Fruit fly (Drosophila melanogaster) whole organism, embryonic: ENCODE results near the gene CG6254.

Source experiments
- BtbVII ChIP-seq: fragments of 200-800 bp; sonication (Bioruptor generic); optimal IDR thresholded peaks from 3 replicates; lab custom pipeline; 2017; ENCODE audit warnings: missing biosample characterization, mild to moderate bottlenecking, missing genetic modification characterization
- CG10267 ChIP-seq: fragments of 200-800 bp; sonication (Bioruptor generic); optimal IDR thresholded peaks from 2 replicates; lab custom pipeline; 2018; ENCODE audit warnings: missing biosample characterization, mild to moderate bottlenecking, missing genetic modification characterization, moderate library complexity
- CG10654 ChIP-seq: fragments of 200-800 bp; sonication (Bioruptor generic); optimal IDR thresholded peaks from 2 replicates; lab custom pipeline; 2016; ENCODE audit warnings: missing biosample characterization, missing genetic modification characterization
- CG11560 ChIP-seq: fragments of 200-800 bp; sonication (Bioruptor generic); IDR thresholded peaks from 3 replicates; pipeline ENCODE4 v1.3.6; 2022; ENCODE audit warnings: missing biosample characterization, missing genetic modification characterization
- CG11695 ChIP-seq: fragments of 200-800 bp; sonication (Bioruptor generic); IDR thresholded peaks from 3 replicates; pipeline ENCODE4 v1.3.6; 2022; ENCODE audit warnings: missing biosample characterization, missing genetic modification characterization
- CG12155 ChIP-seq: fragments of 200-800 bp; sonication (Bioruptor generic); optimal IDR thresholded peaks from 3 replicates; lab custom pipeline; 2016; ENCODE audit warnings: missing biosample characterization, missing genetic modification characterization
- CG12219 ChIP-seq: fragments of 200-800 bp; sonication (Bioruptor generic); optimal IDR thresholded peaks from 3 replicates; lab custom pipeline; 2018; ENCODE audit warnings: missing biosample characterization, mild to moderate bottlenecking, missing genetic modification characterization
- CG12236 ChIP-seq: fragments of 200-800 bp; sonication (Bioruptor generic); optimal IDR thresholded peaks from 2 replicates; lab custom pipeline; 2016; ENCODE audit warnings: missing biosample characterization, missing genetic modification characterization
- CG13123 ChIP-seq: fragments of 200-800 bp; sonication (Bioruptor generic); optimal IDR thresholded peaks from 2 replicates; lab custom pipeline; 2016; ENCODE audit warnings: missing biosample characterization, missing genetic modification characterization
- CG14710 ChIP-seq: fragments of 200-800 bp; sonication (Bioruptor generic); optimal IDR thresholded peaks from 3 replicates; lab custom pipeline; 2019; ENCODE audit warnings: missing biosample characterization, mild to moderate bottlenecking, missing genetic modification characterization, moderate library complexity
- CG17361 ChIP-seq: fragments of 200-800 bp; sonication (Bioruptor generic); IDR thresholded peaks from 3 replicates; pipeline ENCODE4 v1.3.6; 2022; ENCODE audit warnings: missing biosample characterization, missing genetic modification characterization
- CG2678 ChIP-seq: fragments of 200-800 bp; sonication (Bioruptor generic); optimal IDR thresholded peaks from 3 replicates; lab custom pipeline; 2019; ENCODE audit warnings: missing biosample characterization, mild to moderate bottlenecking, missing genetic modification characterization, moderate library complexity
- CG34422 ChIP-seq: fragments of 200-800 bp; sonication (Bioruptor generic); IDR thresholded peaks from 3 replicates; pipeline ENCODE4 v1.3.6; 2022; ENCODE audit warnings: missing biosample characterization, missing genetic modification characterization
- CG43689 ChIP-seq: fragments of 200-800 bp; sonication (Bioruptor generic); IDR thresholded peaks from 2 replicates; pipeline ENCODE4 v1.3.6; 2022; ENCODE audit warnings: missing biosample characterization, missing genetic modification characterization
- CG6791 ChIP-seq: fragments of 200-800 bp; sonication (Bioruptor generic); IDR thresholded peaks from 3 replicates; pipeline ENCODE4 v1.3.6; 2022; ENCODE audit warnings: missing biosample characterization, missing genetic modification characterization; ENCODE audit not compliant: partially characterized antibody
- CG7556 ChIP-seq: fragments of 200-800 bp; sonication (Bioruptor generic); optimal IDR thresholded peaks from 2 replicates; lab custom pipeline; 2017; ENCODE audit warnings: missing biosample characterization, mild to moderate bottlenecking, missing genetic modification characterization
- CG9215 ChIP-seq: fragments of 200-800 bp; sonication (Bioruptor generic); IDR thresholded peaks from 2 replicates; pipeline ENCODE4 v1.3.6; 2022; ENCODE audit warnings: missing biosample characterization, missing genetic modification characterization
- CG9609 ChIP-seq: fragments of 200-800 bp; sonication (Bioruptor generic); optimal IDR thresholded peaks from 3 replicates; lab custom pipeline; 2016; ENCODE audit warnings: missing biosample characterization, missing genetic modification characterization
- CTCF ChIP-seq: fragments of 200-800 bp; sonication (Bioruptor generic); optimal IDR thresholded peaks from 2 replicates; lab custom pipeline; 2017; ENCODE audit warnings: missing biosample characterization, mild to moderate bottlenecking, missing genetic modification characterization, moderate library complexity
- Ets65A ChIP-seq: fragments of 200-800 bp; sonication (Bioruptor generic); peaks from one replicate; lab custom pipeline; 2016; ENCODE audit warnings: missing biosample characterization, missing genetic modification characterization
- Gug ChIP-seq: fragments of 200-800 bp; sonication (Bioruptor generic); IDR thresholded peaks from 4 replicates; pipeline ENCODE4 v1.3.6; 2022; ENCODE audit warnings: missing biosample characterization, missing genetic modification characterization
- H15 ChIP-seq: fragments of 200-800 bp; sonication (Bioruptor generic); IDR thresholded peaks from 3 replicates; pipeline ENCODE4 v1.3.6; 2022; ENCODE audit warnings: missing biosample characterization, missing genetic modification characterization
- HHEX ChIP-seq: fragments of 200-800 bp; sonication (Bioruptor generic); optimal IDR thresholded peaks from 3 replicates; lab custom pipeline; 2017; ENCODE audit warnings: missing biosample characterization, mild to moderate bottlenecking, missing genetic modification characterization, missing genetic modification reagents
- Mad ChIP-seq: fragments of 200-800 bp; sonication (Bioruptor generic); optimal IDR thresholded peaks from 2 replicates; lab custom pipeline; 2016; ENCODE audit warnings: missing biosample characterization, missing genetic modification characterization
- Med ChIP-seq: fragments of 200-800 bp; sonication (Bioruptor generic); peaks from one replicate; lab custom pipeline; 2016; ENCODE audit warnings: missing biosample characterization, missing genetic modification characterization, mild to moderate bottlenecking, inconsistent platforms, moderate library complexity
- Myb ChIP-seq: fragments of 200-800 bp; sonication (Bioruptor generic); optimal IDR thresholded peaks from 2 replicates; lab custom pipeline; 2016; ENCODE audit warnings: missing biosample characterization, missing genetic modification characterization
- Neu2 ChIP-seq: fragments of 200-800 bp; sonication (Bioruptor generic); optimal IDR thresholded peaks from 3 replicates; lab custom pipeline; 2016; ENCODE audit warnings: missing biosample characterization, missing genetic modification characterization, borderline replicate concordance
- NfI ChIP-seq: fragments of 200-800 bp; sonication (Bioruptor generic); optimal IDR thresholded peaks from 3 replicates; lab custom pipeline; 2018; ENCODE audit warnings: missing biosample characterization, mild to moderate bottlenecking, missing genetic modification characterization, moderate library complexity
- Sox102F ChIP-seq: fragments of 200-800 bp; sonication (Bioruptor generic); optimal IDR thresholded peaks from 2 replicates; lab custom pipeline; 2018; ENCODE audit warnings: missing biosample characterization, mild to moderate bottlenecking, missing genetic modification characterization, moderate library complexity
- Sry-δ ChIP-seq: fragments of 200-800 bp; sonication (Bioruptor generic); optimal IDR thresholded peaks from 2 replicates; lab custom pipeline; 2016; ENCODE audit warnings: missing biosample characterization, missing genetic modification characterization
- Vsx1 ChIP-seq: fragments of 200-800 bp; sonication (Bioruptor generic); optimal IDR thresholded peaks from 2 replicates; lab custom pipeline; 2017; ENCODE audit warnings: missing biosample characterization, mild to moderate bottlenecking, missing genetic modification characterization, missing genetic modification reagents
- YL-1 ChIP-seq: fragments of 200-800 bp; sonication (Bioruptor generic); optimal IDR thresholded peaks from 3 replicates; lab custom pipeline; 2017; ENCODE audit warnings: missing biosample characterization, mild to moderate bottlenecking, missing genetic modification characterization
- al ChIP-seq: fragments of 200-800 bp; sonication (Bioruptor generic); IDR thresholded peaks from 2 replicates; pipeline ENCODE4 v1.3.6; 2022; ENCODE audit warnings: missing biosample characterization, missing genetic modification characterization
- az2 ChIP-seq: fragments of 200-800 bp; sonication (Bioruptor generic); optimal IDR thresholded peaks from 3 replicates; lab custom pipeline; 2016; ENCODE audit warnings: missing biosample characterization, missing genetic modification characterization
- chn ChIP-seq: fragments of 200-800 bp; sonication (Bioruptor generic); optimal IDR thresholded peaks from 2 replicates; lab custom pipeline; 2016; ENCODE audit warnings: missing biosample characterization, missing genetic modification characterization
- fd64A ChIP-seq: fragments of 200-800 bp; sonication (Bioruptor generic); optimal IDR thresholded peaks from 3 replicates; lab custom pipeline; 2018; ENCODE audit warnings: missing biosample characterization, mild to moderate bottlenecking, missing genetic modification characterization
- gce ChIP-seq: fragments of 200-800 bp; sonication (Bioruptor generic); IDR thresholded peaks from 3 replicates; pipeline ENCODE4 v1.3.6; 2022; ENCODE audit warnings: missing biosample characterization, missing genetic modification characterization
- hkb ChIP-seq, 2 experiments: fragments of 200-800 bp in 1 of 2; fragments of >200 bp in 1 of 2; sonication (Bioruptor generic) in 1 of 2; IDR thresholded peaks in 1 of 2; optimal IDR thresholded peaks in 1 of 2; 2 replicates each; pipeline versions ENCODE4 v1.3.6 to Lab custom; 2017 to 2022; ENCODE audit warnings: missing biosample characterization in 1 of 2, missing genetic modification characterization in 1 of 2
- jing ChIP-seq: fragments of 200-800 bp; sonication (Bioruptor generic); optimal IDR thresholded peaks from 2 replicates; lab custom pipeline; 2018; ENCODE audit warnings: missing biosample characterization, mild to moderate bottlenecking, missing genetic modification characterization
- kah ChIP-seq: fragments of 200-800 bp; sonication (Bioruptor generic); optimal IDR thresholded peaks from 2 replicates; lab custom pipeline; 2018; ENCODE audit warnings: missing biosample characterization, mild to moderate bottlenecking, missing genetic modification characterization
- kay ChIP-seq: fragments of 200-800 bp; sonication (Bioruptor generic); optimal IDR thresholded peaks from 2 replicates; lab custom pipeline; 2016; ENCODE audit warnings: missing biosample characterization, missing genetic modification characterization
- ken ChIP-seq: fragments of 200-800 bp; sonication (Bioruptor generic); IDR thresholded peaks from 3 replicates; pipeline ENCODE4 v1.3.6; 2022; ENCODE audit warnings: missing biosample characterization, missing genetic modification characterization
- kni ChIP-seq: fragments of 200-800 bp; sonication (Bioruptor generic); optimal IDR thresholded peaks from 3 replicates; lab custom pipeline; 2017; ENCODE audit warnings: mild to moderate bottlenecking, missing biosample characterization, missing genetic modification reagents, missing genetic modification characterization
- p53 ChIP-seq: fragments of 200-800 bp; sonication (Bioruptor generic); optimal IDR thresholded peaks from 2 replicates; lab custom pipeline; 2016; ENCODE audit warnings: missing biosample characterization, missing genetic modification characterization
- pros ChIP-seq: fragments of 200-800 bp; sonication (Bioruptor generic); optimal IDR thresholded peaks from 3 replicates; lab custom pipeline; 2019; ENCODE audit warnings: missing biosample characterization, mild to moderate bottlenecking, missing genetic modification characterization, moderate library complexity
- scrt ChIP-seq: fragments of 200-800 bp; sonication (Bioruptor generic); optimal IDR thresholded peaks from 2 replicates; lab custom pipeline; 2018; ENCODE audit warnings: missing biosample characterization, mild to moderate bottlenecking, missing genetic modification characterization, moderate library complexity
- tap ChIP-seq: fragments of 200-800 bp; optimal IDR thresholded peaks from 3 replicates; lab custom pipeline; 2019; ENCODE audit warnings: missing biosample characterization, mild to moderate bottlenecking, missing genetic modification characterization, moderate library complexity
- tio ChIP-seq: fragments of 200-800 bp; sonication (Bioruptor generic); optimal IDR thresholded peaks from 2 replicates; lab custom pipeline; 2017; ENCODE audit warnings: missing biosample characterization, missing genetic modification characterization, inconsistent platforms
- zfh1 ChIP-seq: fragments of 200-800 bp; sonication (Bioruptor generic); IDR thresholded peaks from 3 replicates; pipeline ENCODE4 v1.3.6; 2022; ENCODE audit warnings: missing biosample characterization, missing genetic modification characterization

The CG6254 gene

dm6 chr3R:10144103-10144998 is 16.8 kb downstream of the CG6254 start, which contains the start of the genes TAF1B and Invadolysin (continued):
- TF ChIP-seq CG34422 (GFP tag; lab: Robert Waterston, UW) (peak; percentile 83), ken (0 out of 3 replicates have a peak, but pooled peaks have one; percentile 42), HHEX (GFP tag; lab: Kevin White, UChicago) (no peak), scrt (GFP tag; lab: Kevin White, UChicago) (peak; percentile 6), tap (tag; lab: Kevin White, UChicago) (peak; percentile 28), CG2678 (tag; lab: Kevin White, UChicago) (peak; percentile 46), CG12219 (no peak), Sox102F (peak; percentile 60), Med (GFP tag; lab: Kevin White, UChicago) (peak; percentile 80), CG9609 (GFP tag; lab: Kevin White, UChicago) (no peak), Gug (GFP tag; lab: Robert Waterston, UW) (peak; percentile 62; the same call in 1 of the 4 replicates), CG9215 (no peak), YL-1 (GFP tag; lab: Kevin White, UChicago) (peak; percentile 67), kay (GFP tag; lab: Kevin White, UChicago) (peak; percentile 2), pros (GFP tag; lab: Kevin White, UChicago) (peak; percentile 20), Sry-δ (GFP tag; lab: Kevin White, UChicago) (peak; percentile 88), CG10654 (GFP tag; lab: Kevin White, UChicago) (peak; percentile 17), NfI (GFP tag; lab: Kevin White, UChicago) (peak; percentile 22), CG43689 (GFP tag; lab: Robert Waterston, UW) (0 out of 2 replicates have a peak, but pooled peaks have one; percentile 14), Vsx1 (GFP tag; lab: Kevin White, UChicago) (no peak), CG12236 (GFP tag; lab: Kevin White, UChicago) (no peak), az2 (GFP tag; lab: Kevin White, UChicago) (peak; percentile 44), CG11560 (no peak), CG14710 (tag; lab: Kevin White, UChicago) (peak; percentile 84), chn (GFP tag; lab: Kevin White, UChicago) (no peak), tio (GFP tag; lab: Kevin White, UChicago) (peak; percentile 39), BtbVII (peak; percentile 16), CG10267 (tag; lab: Kevin White, UChicago) (peak; percentile 92), Mad (GFP tag; lab: Kevin White, UChicago) (no peak), CG17361 (peak; percentile 77; the same call in 2 of the 3 replicates), kni (GFP tag; lab: Kevin White, UChicago) (peak; percentile 16), CG13123 (no peak), CG7556 (GFP tag; lab: Kevin White, UChicago) (peak; percentile 45), Myb (GFP tag; lab: Kevin White, UChicago) (peak; percentile 86), gce (GFP tag; lab: Robert Waterston, UW) (no peak), H15 (GFP tag; lab: Robert Waterston, UW) (peak; percentile 25; the same call in 1 of the 3 replicates), Neu2 (GFP tag; lab: Kevin White, UChicago) (no peak), hkb (optimal IDR thresholded peaks at IDR 0.05; lab: Kevin White, UChicago) (no peak), hkb (GFP tag; IDR thresholded peaks at IDR 0.05; lab: Robert Waterston, UW) (peak; percentile 45), p53 (GFP tag; lab: Kevin White, UChicago) (no peak), al (GFP tag; lab: Robert Waterston, UW) (no peak), jing (GFP tag; lab: Kevin White, UChicago) (no peak), zfh1 (GFP tag; lab: Robert Waterston, UW) (peak; percentile 45; the same call in 1 of the 3 replicates), CG12155 (GFP tag; lab: Kevin White, UChicago) (peak; percentile 57), fd64A (peak; percentile 15), CG6791 (peak; percentile 93), CG11695 (no peak; the same call in 2 of the 3 replicates), CTCF (peak; percentile 69), Ets65A (peak; percentile 87), kah (GFP tag; lab: Kevin White, UChicago) (no peak)
